Fruit fly (Drosophila melanogaster) whole organism, embryonic: Measurements from ENCODE around the gene CG12054.
A peak's percentile ranks its signal among the peaks of the same experiment; 100 is the strongest.

Experiments used
- ATbp ChIP-seq: fragments of 200-800 bp; sonication (Bioruptor generic); optimal IDR thresholded peaks from 2 replicates; lab custom pipeline; 2017; ENCODE audit warnings: missing biosample characterization, mild to moderate bottlenecking, missing genetic modification characterization, missing genetic modification reagents
- Abd-B ChIP-seq: fragments of 200-800 bp; sonication (Bioruptor generic); optimal IDR thresholded peaks from 2 replicates; lab custom pipeline; 2018; ENCODE audit warnings: missing biosample characterization, mild to moderate bottlenecking, missing genetic modification characterization, moderate library complexity
- BtbVII ChIP-seq: fragments of 200-800 bp; sonication (Bioruptor generic); optimal IDR thresholded peaks from 3 replicates; lab custom pipeline; 2017; ENCODE audit warnings: missing biosample characterization, mild to moderate bottlenecking, missing genetic modification characterization
- CG13123 ChIP-seq: fragments of 200-800 bp; sonication (Bioruptor generic); optimal IDR thresholded peaks from 2 replicates; lab custom pipeline; 2016; ENCODE audit warnings: missing biosample characterization, missing genetic modification characterization
- CG13624 ChIP-seq: fragments of 200-800 bp; sonication (Bioruptor generic); optimal IDR thresholded peaks from 2 replicates; lab custom pipeline; 2016; ENCODE audit warnings: missing biosample characterization, missing genetic modification characterization
- CG17186 ChIP-seq: fragments of 200-800 bp; sonication (Bioruptor generic); optimal IDR thresholded peaks from 3 replicates; lab custom pipeline; 2017; ENCODE audit warnings: missing biosample characterization, missing genetic modification reagents, missing genetic modification characterization
- CG17359 ChIP-seq: fragments of 200-800 bp; sonication (Bioruptor generic); optimal IDR thresholded peaks from 3 replicates; lab custom pipeline; 2018; ENCODE audit warnings: missing biosample characterization, mild to moderate bottlenecking, missing genetic modification characterization, moderate library complexity
- CG17802 ChIP-seq: fragments of 200-800 bp; sonication (Bioruptor generic); optimal IDR thresholded peaks from 2 replicates; lab custom pipeline; 2018; ENCODE audit warnings: missing biosample characterization, mild to moderate bottlenecking, missing genetic modification characterization, moderate library complexity
- CG30403 ChIP-seq: fragments of 200-800 bp; sonication (Bioruptor generic); optimal IDR thresholded peaks from 3 replicates; lab custom pipeline; 2016; ENCODE audit warnings: missing biosample characterization, missing genetic modification characterization
- CG3065 ChIP-seq: fragments of 200-800 bp; sonication (Bioruptor generic); optimal IDR thresholded peaks from 2 replicates; lab custom pipeline; 2016; ENCODE audit warnings: missing biosample characterization, missing genetic modification characterization
- CG31224 ChIP-seq: fragments of 200-800 bp; sonication (Bioruptor generic); IDR thresholded peaks from 2 replicates; pipeline ENCODE4 v1.3.6; 2022; ENCODE audit warnings: missing biosample characterization, missing genetic modification characterization
- CG3163 ChIP-seq: fragments of 200-800 bp; sonication (Bioruptor generic); optimal IDR thresholded peaks from 3 replicates; lab custom pipeline; 2016; ENCODE audit warnings: missing biosample characterization, missing genetic modification characterization
- CG33213 ChIP-seq: fragments of 200-800 bp; sonication (Bioruptor generic); optimal IDR thresholded peaks from 3 replicates; lab custom pipeline; 2016; ENCODE audit warnings: missing biosample characterization, missing genetic modification characterization
- CG33557 ChIP-seq: fragments of 200-800 bp; sonication (Bioruptor generic); optimal IDR thresholded peaks from 2 replicates; lab custom pipeline; 2019; ENCODE audit warnings: missing biosample characterization, mild to moderate bottlenecking, missing genetic modification characterization, moderate library complexity
- CG4820 ChIP-seq: fragments of 200-800 bp; sonication (Bioruptor generic); optimal IDR thresholded peaks from 3 replicates; lab custom pipeline; 2016; ENCODE audit warnings: missing biosample characterization, missing genetic modification characterization
- CG5953 ChIP-seq: fragments of 200-800 bp; sonication (Bioruptor generic); IDR thresholded peaks from 2 replicates; pipeline ENCODE4 v1.3.6; 2022; ENCODE audit warnings: missing biosample characterization, missing genetic modification characterization
- CG6654 ChIP-seq: fragments of 200-800 bp; sonication (Bioruptor generic); optimal IDR thresholded peaks from 2 replicates; lab custom pipeline; 2017; ENCODE audit warnings: missing biosample characterization, mild to moderate bottlenecking, missing genetic modification characterization
- CG6813 ChIP-seq: fragments of 200-800 bp; sonication (Bioruptor generic); optimal IDR thresholded peaks from 2 replicates; lab custom pipeline; 2017; ENCODE audit warnings: missing biosample characterization, missing genetic modification characterization, mild to moderate bottlenecking, moderate library complexity, missing genetic modification reagents
- CG8765 ChIP-seq: fragments of 200-800 bp; sonication (Bioruptor generic); IDR thresholded peaks from 2 replicates; pipeline ENCODE4 v1.3.6; 2022; ENCODE audit warnings: missing biosample characterization, missing genetic modification characterization
- CG9437 ChIP-seq: fragments of 200-800 bp; sonication (Bioruptor generic); optimal IDR thresholded peaks from 2 replicates; lab custom pipeline; 2018; ENCODE audit warnings: missing biosample characterization, mild to moderate bottlenecking, missing genetic modification characterization
- CG9609 ChIP-seq: fragments of 200-800 bp; sonication (Bioruptor generic); optimal IDR thresholded peaks from 3 replicates; lab custom pipeline; 2016; ENCODE audit warnings: missing biosample characterization, missing genetic modification characterization
- CG9932 ChIP-seq: fragments of 200-800 bp; sonication (Bioruptor generic); IDR thresholded peaks from 2 replicates; pipeline ENCODE4 v1.3.6; 2022; ENCODE audit warnings: missing biosample characterization, missing genetic modification characterization
- Camta ChIP-seq: fragments of 200-800 bp; sonication (Bioruptor generic); optimal IDR thresholded peaks from 2 replicates; lab custom pipeline; 2016; ENCODE audit warnings: missing biosample characterization, missing genetic modification characterization
- D19A ChIP-seq: fragments of 200-800 bp; optimal IDR thresholded peaks from 3 replicates; lab custom pipeline; 2019; ENCODE audit warnings: missing biosample characterization, mild to moderate bottlenecking, missing genetic modification characterization, moderate library complexity
- D19B ChIP-seq: fragments of 200-800 bp; sonication (Bioruptor generic); optimal IDR thresholded peaks from 2 replicates; lab custom pipeline; 2017; ENCODE audit warnings: missing biosample characterization, mild to moderate bottlenecking, missing genetic modification characterization
- Dad ChIP-seq: fragments of 200-800 bp; sonication (Bioruptor generic); optimal IDR thresholded peaks from 3 replicates; lab custom pipeline; 2016; ENCODE audit warnings: missing biosample characterization, missing genetic modification characterization
- Elba2 ChIP-seq: fragments of 200-800 bp; sonication (Bioruptor generic); optimal IDR thresholded peaks from 3 replicates; lab custom pipeline; 2016; ENCODE audit warnings: missing biosample characterization, missing genetic modification characterization
- Fer3 ChIP-seq: fragments of 200-800 bp; sonication (Bioruptor generic); optimal IDR thresholded peaks from 2 replicates; lab custom pipeline; 2018; ENCODE audit warnings: missing biosample characterization, mild to moderate bottlenecking, missing genetic modification characterization, moderate library complexity
- Max ChIP-seq: fragments of 200-800 bp; sonication (Bioruptor generic); optimal IDR thresholded peaks from 2 replicates; lab custom pipeline; 2016; ENCODE audit warnings: missing biosample characterization, mild to moderate bottlenecking, missing genetic modification characterization
- NFAT ChIP-seq: fragments of 200-800 bp; sonication (Bioruptor generic); IDR thresholded peaks from 2 replicates; pipeline ENCODE4 v1.3.6; 2022; ENCODE audit warnings: missing biosample characterization, missing genetic modification characterization
- Optix ChIP-seq: fragments of 200-800 bp; sonication (Bioruptor generic); IDR thresholded peaks from 3 replicates; pipeline ENCODE4 v1.3.6; 2022; ENCODE audit warnings: missing biosample characterization, missing genetic modification characterization
- Six4 ChIP-seq: fragments of 200-800 bp; sonication (Bioruptor generic); optimal IDR thresholded peaks from 2 replicates; lab custom pipeline; 2016; ENCODE audit warnings: missing biosample characterization, missing genetic modification characterization
- cad ChIP-seq: fragments of >200 bp; optimal IDR thresholded peaks from 2 replicates; lab custom pipeline; 2017; ENCODE audit warnings: missing biosample characterization, missing genetic modification characterization
- caup ChIP-seq: fragments of 200-800 bp; sonication (Bioruptor generic); optimal IDR thresholded peaks from 3 replicates; lab custom pipeline; 2017; ENCODE audit warnings: missing biosample characterization, mild to moderate bottlenecking, missing genetic modification characterization, moderate library complexity; ENCODE audit not compliant: severe bottlenecking
- chm ChIP-seq: fragments of 200-800 bp; sonication (Bioruptor generic); IDR thresholded peaks from 2 replicates; pipeline ENCODE4 v1.3.6; 2022; ENCODE audit warnings: missing biosample characterization, missing genetic modification characterization
- eyg ChIP-seq: fragments of 200-800 bp; sonication (Bioruptor generic); optimal IDR thresholded peaks from 3 replicates; lab custom pipeline; 2016; ENCODE audit warnings: missing biosample characterization, missing genetic modification characterization
- gsb ChIP-seq: fragments of 200-800 bp; sonication (Bioruptor generic); IDR thresholded peaks from 2 replicates; pipeline ENCODE4 v1.3.6; 2022; ENCODE audit warnings: missing biosample characterization, missing genetic modification characterization
- hbn ChIP-seq: fragments of 200-800 bp; sonication (Bioruptor generic); IDR thresholded peaks from 2 replicates; pipeline ENCODE4 v1.3.6; 2022; ENCODE audit warnings: missing biosample characterization, missing genetic modification characterization; ENCODE audit not compliant: partially characterized antibody
- hkb ChIP-seq, 2 experiments: fragments of 200-800 bp in 1 of 2; fragments of >200 bp in 1 of 2; sonication (Bioruptor generic) in 1 of 2; IDR thresholded peaks in 1 of 2; optimal IDR thresholded peaks in 1 of 2; 2 replicates each; pipeline versions ENCODE4 v1.3.6 to Lab custom; 2017 to 2022; ENCODE audit warnings: missing biosample characterization in 1 of 2, missing genetic modification characterization in 1 of 2
- ken ChIP-seq: fragments of 200-800 bp; sonication (Bioruptor generic); IDR thresholded peaks from 3 replicates; pipeline ENCODE4 v1.3.6; 2022; ENCODE audit warnings: missing biosample characterization, missing genetic modification characterization
- klu ChIP-seq: fragments of 200-800 bp; sonication (Bioruptor generic); IDR thresholded peaks from 2 replicates; pipeline ENCODE4 v1.3.6; 2022; ENCODE audit warnings: missing biosample characterization, missing genetic modification characterization
- luna ChIP-seq: fragments of 200-800 bp; sonication (Bioruptor generic); optimal IDR thresholded peaks from 2 replicates; lab custom pipeline; 2016; ENCODE audit warnings: missing biosample characterization, missing genetic modification characterization
- nau ChIP-seq: fragments of 200-800 bp; sonication (Bioruptor generic); optimal IDR thresholded peaks from 3 replicates; lab custom pipeline; 2017; ENCODE audit warnings: missing biosample characterization, mild to moderate bottlenecking, missing genetic modification characterization, missing genetic modification reagents
- slp2 ChIP-seq: fragments of 200-800 bp; sonication (Bioruptor generic); optimal IDR thresholded peaks from 2 replicates; lab custom pipeline; 2016; ENCODE audit warnings: missing biosample characterization, missing genetic modification characterization
- sna ChIP-seq: fragments of 200-800 bp; sonication (Bioruptor generic); IDR thresholded peaks from 2 replicates; pipeline ENCODE4 v1.3.6; 2022; ENCODE audit warnings: missing biosample characterization, missing genetic modification characterization; ENCODE audit not compliant: partially characterized antibody
- sqz ChIP-seq: fragments of 200-800 bp; sonication (Bioruptor generic); optimal IDR thresholded peaks from 3 replicates; lab custom pipeline; 2018; ENCODE audit warnings: missing biosample characterization, mild to moderate bottlenecking, missing genetic modification characterization
- tin ChIP-seq: fragments of 200-800 bp; sonication (Bioruptor generic); optimal IDR thresholded peaks from 3 replicates; lab custom pipeline; 2016; ENCODE audit warnings: missing biosample characterization, missing genetic modification characterization
- usp ChIP-seq: fragments of >200 bp; optimal IDR thresholded peaks from 2 replicates; lab custom pipeline; 2017; ENCODE audit warnings: missing biosample characterization, missing genetic modification characterization

The CG12054 gene

dm6 chr3R:31218997-31219992 is 1.2 kb upstream of the CG12054 start, which contains the start of gene ATPsynC (continued):
- peak; percentile 19 for TF ChIP-seq CG3065 (GFP tag; lab: Kevin White, UChicago)
- TF ChIP-seq CG8765 (GFP tag; lab: Robert Waterston, UW) = no peak
- TF ChIP-seq CG6813 = peak; percentile 34
- TF ChIP-seq CG17802 (tag; lab: Kevin White, UChicago) = peak; percentile 78
- TF ChIP-seq sqz (GFP tag; lab: Kevin White, UChicago) = no peak
- no peak for TF ChIP-seq cad
- peak; percentile 27 for TF ChIP-seq CG3163 (GFP tag; lab: Kevin White, UChicago)
- peak; percentile 17 for TF ChIP-seq CG13123 (GFP tag; lab: Kevin White, UChicago)
- TF ChIP-seq usp (GFP tag; lab: Kevin White, UChicago) = no peak
- no peak for TF ChIP-seq CG5953 (GFP tag; lab: Robert Waterston, UW)
- TF ChIP-seq Camta = no peak
- TF ChIP-seq caup (GFP tag; lab: Kevin White, UChicago) = peak; percentile 27
- TF ChIP-seq CG4820 (GFP tag; lab: Kevin White, UChicago) = peak; percentile 29
- no peak for TF ChIP-seq gsb
- TF ChIP-seq Dad (GFP tag; lab: Kevin White, UChicago) = peak; percentile 63
- no peak for TF ChIP-seq luna (GFP tag; lab: Kevin White, UChicago)
- no peak for TF ChIP-seq CG31224 (GFP tag; lab: Robert Waterston, UW)
- no peak for TF ChIP-seq ATbp
- peak; percentile 79 for TF ChIP-seq Elba2 (GFP tag; lab: Kevin White, UChicago)
- TF ChIP-seq Six4 (GFP tag; lab: Kevin White, UChicago) = no peak
- peak; percentile 3 for TF ChIP-seq CG33557 (GFP tag; lab: Kevin White, UChicago)
- TF ChIP-seq chm (GFP tag; lab: Robert Waterston, UW) = no peak
- TF ChIP-seq CG17186 (GFP tag; lab: Kevin White, UChicago) = peak; percentile 88
- TF ChIP-seq NFAT = no peak
- TF ChIP-seq CG9437 = peak; percentile 5
- TF ChIP-seq ken (GFP tag; lab: Robert Waterston, UW) = no peak
- TF ChIP-seq D19A (tag; lab: Kevin White, UChicago) = peak; percentile 11
- TF ChIP-seq klu = no peak
- no peak for TF ChIP-seq CG30403
- peak; percentile 89 for TF ChIP-seq CG33213 (GFP tag; lab: Kevin White, UChicago)
- TF ChIP-seq CG9609 (GFP tag; lab: Kevin White, UChicago) = peak; percentile 12
- peak; percentile 14 for TF ChIP-seq CG17359 (tag; lab: Kevin White, UChicago)
- TF ChIP-seq Fer3 = no peak
- no peak for TF ChIP-seq CG6654
- TF ChIP-seq nau = peak; percentile 61
- TF ChIP-seq Optix = no peak
- TF ChIP-seq tin (GFP tag; lab: Kevin White, UChicago) = peak; percentile 31
- peak; percentile 22 for TF ChIP-seq Max (GFP tag; lab: Kevin White, UChicago)
- TF ChIP-seq hbn (GFP tag; lab: Robert Waterston, UW) = no peak
- peak; percentile 31 for TF ChIP-seq hkb (optimal IDR thresholded peaks at IDR 0.05; lab: Kevin White, UChicago)
- TF ChIP-seq hkb (GFP tag; IDR thresholded peaks at IDR 0.05; lab: Robert Waterston, UW) = no peak
- TF ChIP-seq CG13624 = peak; percentile 45
- no peak for TF ChIP-seq CG9932 (GFP tag; lab: Robert Waterston, UW)
- TF ChIP-seq eyg (GFP tag; lab: Kevin White, UChicago) = peak; percentile 35
- peak; percentile 19 for TF ChIP-seq Abd-B (GFP tag; lab: Kevin White, UChicago)
- peak; percentile 21 for TF ChIP-seq slp2 (GFP tag; lab: Kevin White, UChicago)
- TF ChIP-seq BtbVII (GFP tag; lab: Kevin White, UChicago) = peak; percentile 31
- no peak for TF ChIP-seq sna (GFP tag; lab: Robert Waterston, UW)
- TF ChIP-seq D19B (GFP tag; lab: Kevin White, UChicago) = no peak
